Worm (Caenorhabditis elegans) whole organism, early embryonic: Measurements from ENCODE around the gene K02E10.6.

Experiments
- B0310.2 ChIP-seq: sonication (generic microtip); optimal IDR thresholded peaks from 2 replicates; lab custom pipeline; 2016; ENCODE audit warnings: mild to moderate bottlenecking, missing genetic modification characterization, missing compliant biosample characterization
- F13C5.2 ChIP-seq: sonication (generic microtip); optimal IDR thresholded peaks from 2 replicates; lab custom pipeline; 2017; ENCODE audit warnings: mild to moderate bottlenecking, missing genetic modification characterization, inconsistent platforms, missing compliant biosample characterization
- aly-1 ChIP-seq: sonication (generic microtip); optimal IDR thresholded peaks from 2 replicates; lab custom pipeline; 2016; ENCODE audit warnings: missing genetic modification characterization, missing compliant biosample characterization
- ama-1 ChIP-seq: fragments of 150-350 bp; optimal IDR thresholded peaks from 2 replicates; lab custom pipeline; 2014
- ceh-13 ChIP-seq: fragments of 200-800 bp; sonication (Bioruptor generic); optimal IDR thresholded peaks from 2 replicates; lab custom pipeline; 2018; ENCODE audit warnings: mild to moderate bottlenecking, missing genetic modification characterization, missing compliant biosample characterization
- ceh-36 ChIP-seq: sonication (generic microtip); optimal IDR thresholded peaks from 2 replicates; lab custom pipeline; 2016; ENCODE audit warnings: missing genetic modification characterization, inconsistent platforms, missing compliant biosample characterization
- ets-7 ChIP-seq: sonication (generic microtip); optimal IDR thresholded peaks from 2 replicates; lab custom pipeline; 2016; ENCODE audit warnings: missing genotype, missing genetic modification characterization, missing compliant biosample characterization
- flt-1 ChIP-seq: fragments of 200-800 bp; sonication (Bioruptor generic); IDR thresholded peaks from 2 replicates; pipeline ENCODE4 v1.3.6; 2022; ENCODE audit warnings: missing genetic modification characterization, missing compliant biosample characterization
- hmbx-1 ChIP-seq: sonication (generic microtip); optimal IDR thresholded peaks from 2 replicates; lab custom pipeline; 2016; ENCODE audit warnings: mild to moderate bottlenecking, missing genetic modification characterization, missing compliant biosample characterization
- hmg-4 ChIP-seq: fragments of 200-800 bp; sonication (Bioruptor generic); optimal IDR thresholded peaks from 2 replicates; lab custom pipeline; 2018; ENCODE audit warnings: mild to moderate bottlenecking, missing genetic modification characterization, missing compliant biosample characterization
- hnd-1 ChIP-seq: sonication (generic microtip); optimal IDR thresholded peaks from 2 replicates; lab custom pipeline; 2016; ENCODE audit warnings: missing genetic modification characterization, missing compliant biosample characterization
- pes-1 ChIP-seq: fragments of 200-800 bp; sonication (Bioruptor generic); IDR thresholded peaks from 2 replicates; pipeline ENCODE4 v1.3.6; 2022; ENCODE audit warnings: missing genetic modification reagents, missing genetic modification characterization, missing compliant biosample characterization
- scrt-1 ChIP-seq: fragments of 200-800 bp; sonication (Bioruptor generic); IDR thresholded peaks from 2 replicates; pipeline ENCODE4 v1.3.6; 2022; ENCODE audit warnings: missing genetic modification characterization, missing compliant biosample characterization
- sea-1 ChIP-seq: fragments of 200-800 bp; sonication (Bioruptor generic); conservative IDR thresholded peaks from 2 replicates; pipeline ENCODE4 v1.3.6; 2022; ENCODE audit warnings: missing genetic modification characterization, missing compliant biosample characterization
- tbx-11 ChIP-seq: fragments of 200-800 bp; sonication (Bioruptor generic); IDR thresholded peaks from 2 replicates; pipeline ENCODE4 v1.3.6; 2022; ENCODE audit warnings: missing genetic modification characterization, missing compliant biosample characterization
- tbx-37 ChIP-seq: fragments of 200-800 bp; sonication (Bioruptor generic); conservative IDR thresholded peaks from 2 replicates; pipeline ENCODE4 v1.3.6; 2022; ENCODE audit warnings: missing genetic modification reagents, missing genetic modification characterization, missing compliant biosample characterization
- tra-4 ChIP-seq: sonication (generic microtip); optimal IDR thresholded peaks from 2 replicates; lab custom pipeline; 2017; ENCODE audit warnings: missing genetic modification characterization, missing compliant biosample characterization

K02E10.6 gene

DNA sequence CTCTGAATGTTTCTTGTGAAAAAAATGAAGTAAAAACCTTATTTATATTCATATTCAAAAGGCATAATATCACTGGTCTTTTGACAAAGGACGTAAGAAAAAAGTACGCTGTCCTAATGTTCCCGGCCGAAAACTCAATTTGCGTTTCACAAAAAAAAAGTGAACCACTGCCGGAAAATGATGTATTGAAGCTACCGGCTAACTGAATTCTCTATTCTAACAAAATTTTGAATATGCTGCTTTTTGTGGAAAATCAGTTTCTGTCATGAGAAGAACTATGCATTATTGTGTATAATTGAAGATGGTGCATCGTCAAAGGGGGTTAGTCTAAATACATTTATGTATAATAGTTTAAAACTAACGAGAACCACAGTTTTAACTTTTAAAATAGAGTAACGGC is 11.7 kb upstream of the K02E10.6 start:
- TF ChIP-seq ets-7 (no peak), pes-1 (GFP tag; lab: Robert Waterston, UW) (no peak), B0310.2 (tag; lab: Kevin White, UChicago) (no peak), aly-1 (tag; lab: Kevin White, UChicago) (no peak), flt-1 (GFP tag; lab: Robert Waterston, UW) (no peak), ceh-36 (tag; lab: Kevin White, UChicago) (no peak), sea-1 (GFP tag; lab: Robert Waterston, UW) (no peak), hnd-1 (tag; lab: Kevin White, UChicago) (no peak)

DNA sequence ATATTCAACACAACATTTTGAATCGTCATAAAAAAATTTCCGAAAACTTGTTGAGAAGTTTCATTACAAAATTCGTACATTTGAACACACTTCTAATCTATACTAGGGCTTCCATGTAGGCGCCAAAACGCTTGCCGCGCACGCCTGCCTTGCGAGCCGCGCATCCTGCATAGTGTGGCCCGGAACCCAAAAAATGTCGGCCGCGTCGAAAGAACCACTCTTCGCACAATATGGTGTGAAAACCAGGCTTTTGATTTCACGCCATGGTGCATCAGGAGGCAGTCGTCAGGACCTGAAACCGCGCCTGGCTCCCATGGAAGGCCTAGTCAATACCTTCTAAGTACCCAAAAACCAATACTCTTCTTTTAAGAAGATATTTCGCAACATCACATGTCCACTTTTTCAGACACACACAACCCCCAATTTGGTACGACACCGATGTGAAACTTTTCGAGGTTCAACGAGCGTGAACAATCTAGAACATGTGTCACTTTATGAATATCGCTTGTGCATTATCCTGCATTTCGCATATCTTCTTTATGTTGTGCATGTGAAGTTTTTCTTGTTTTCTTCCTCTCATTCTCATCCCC is 11.1 kb upstream of the K02E10.6 start:
- no peak for TF ChIP-seq ceh-36 (tag; lab: Kevin White, UChicago)
- no peak for TF ChIP-seq pes-1 (GFP tag; lab: Robert Waterston, UW)
- no peak for TF ChIP-seq tra-4 (tag; lab: Kevin White, UChicago)
- no peak for TF ChIP-seq sea-1 (GFP tag; lab: Robert Waterston, UW)

DNA sequence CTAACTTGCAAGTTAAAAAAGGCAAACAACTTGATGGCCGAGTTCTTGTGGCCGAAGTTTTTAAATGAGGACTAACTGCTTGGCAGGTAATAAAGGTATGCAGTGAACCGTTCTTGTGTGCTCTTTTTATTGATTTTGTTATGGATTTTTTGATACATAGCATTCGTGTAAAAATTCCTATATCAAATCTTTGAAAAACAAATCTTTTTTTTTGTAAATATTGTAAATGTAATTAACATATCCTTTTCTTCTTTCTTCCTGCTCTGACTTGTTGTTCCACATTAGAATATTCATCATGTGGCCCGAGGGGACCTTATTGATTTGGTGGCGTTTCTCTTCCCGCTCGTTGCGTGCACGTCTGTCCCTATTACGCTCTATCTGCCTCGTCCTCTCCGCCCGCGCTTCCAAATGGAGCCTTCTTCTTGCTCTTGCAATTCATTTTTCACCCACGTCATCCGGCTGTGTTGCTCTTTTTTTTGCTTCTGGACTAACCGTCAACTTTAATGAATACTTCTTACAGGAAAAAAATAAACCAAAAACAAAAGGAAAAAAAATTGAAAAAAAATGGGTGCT is 6.0 kb upstream of the K02E10.6 start, which contains the start of gene hid-1:
Gene hid-1 (plus strand): TSS at position 523 of the 573 bp plus-strand sequence.
- TF ChIP-seq tra-4 (tag; lab: Kevin White, UChicago) (no peak), tbx-37 (no peak), hmg-4 (GFP tag; lab: Kevin White, UChicago) (peak; percentile 41), F13C5.2 (tag; lab: Kevin White, UChicago) (no peak), flt-1 (GFP tag; lab: Robert Waterston, UW) (no peak), pes-1 (GFP tag; lab: Robert Waterston, UW) (0 out of 2 replicates have a peak, but pooled peaks have one; percentile 12), B0310.2 (tag; lab: Kevin White, UChicago) (peak; percentile 4)

- TF ChIP-seq aly-1 (tag; lab: Kevin White, UChicago) (no peak), pes-1 (GFP tag; lab: Robert Waterston, UW) (no peak), ceh-13 (no peak), hmbx-1 (tag; lab: Kevin White, UChicago) (no peak)
These were observed 508 bp upstream of the K02E10.6 start, which contains the start of gene K02E10.4 for ce11 chrX:2483078-2483477. TSS of gene K02E10.4 (plus strand) at chrX:2483263.

- TF ChIP-seq flt-1 (GFP tag; lab: Robert Waterston, UW) (no peak), sea-1 (GFP tag; lab: Robert Waterston, UW) (no peak), pes-1 (GFP tag; lab: Robert Waterston, UW) (no peak), tbx-37 (no peak), ceh-36 (tag; lab: Kevin White, UChicago) (no peak), F13C5.2 (tag; lab: Kevin White, UChicago) (no peak), hmbx-1 (tag; lab: Kevin White, UChicago) (no peak), B0310.2 (tag; lab: Kevin White, UChicago) (no peak), ets-7 (no peak), tra-4 (tag; lab: Kevin White, UChicago) (no peak), hnd-1 (tag; lab: Kevin White, UChicago) (no peak), scrt-1 (GFP tag; lab: Robert Waterston, UW) (no peak), tbx-11 (GFP tag; lab: Robert Waterston, UW) (no peak), hmg-4 (GFP tag; lab: Kevin White, UChicago) (no peak), ama-1 (lab: Kevin White, UChicago) (no peak)
These were observed 3.7 kb downstream of the K02E10.6 start, which contains the start of gene K02E10.5 for ce11 chrX:2478823-2479222. TSS of gene K02E10.5 (minus strand) at chrX:2478923.

ce11 chrX:2475873-2476272 is 6.7 kb downstream of the K02E10.6 start, which contains the start of gene R04B3.3:
TSS of gene R04B3.3 (minus strand) at chrX:2475973.
- TF ChIP-seq B0310.2 (tag; lab: Kevin White, UChicago) (no peak), F13C5.2 (tag; lab: Kevin White, UChicago) (no peak), tbx-11 (GFP tag; lab: Robert Waterston, UW) (no peak), flt-1 (GFP tag; lab: Robert Waterston, UW) (no peak), ceh-36 (tag; lab: Kevin White, UChicago) (no peak), ets-7 (no peak), tra-4 (tag; lab: Kevin White, UChicago) (no peak), hmbx-1 (tag; lab: Kevin White, UChicago) (no peak), aly-1 (tag; lab: Kevin White, UChicago) (no peak), ama-1 (lab: Kevin White, UChicago) (no peak), ceh-13 (no peak), hnd-1 (tag; lab: Kevin White, UChicago) (no peak), sea-1 (GFP tag; lab: Robert Waterston, UW) (no peak), tbx-37 (no peak), pes-1 (GFP tag; lab: Robert Waterston, UW) (no peak), hmg-4 (GFP tag; lab: Kevin White, UChicago) (no peak), scrt-1 (GFP tag; lab: Robert Waterston, UW) (no peak)

- no peak for TF ChIP-seq ama-1 (lab: Kevin White, UChicago)
- TF ChIP-seq hmbx-1 (tag; lab: Kevin White, UChicago): no peak
- TF ChIP-seq scrt-1 (GFP tag; lab: Robert Waterston, UW): no peak
- no peak for TF ChIP-seq B0310.2 (tag; lab: Kevin White, UChicago)
- TF ChIP-seq hnd-1 (tag; lab: Kevin White, UChicago): no peak
- TF ChIP-seq ceh-36 (tag; lab: Kevin White, UChicago): no peak
- no peak for TF ChIP-seq tra-4 (tag; lab: Kevin White, UChicago)
These were observed 9.0 kb downstream of the K02E10.6 start, which contains the start of gene R04B3.2 for ce11 chrX:2473618-2474017. TSS of gene R04B3.2 (minus strand) at chrX:2473718.
